Worm (Caenorhabditis elegans): ENCODE results near the gene rsp-1.

rsp-1 gene

ce11 chrII:11428599-11428998 lies 24.6 kb upstream of the rsp-1 start:
- no peak for TF ChIP-seq elt-3 (tag; optimal IDR thresholded peaks at IDR 0.05)
- no peak for TF ChIP-seq drap-1 (GFP tag; optimal IDR thresholded peaks at IDR 0.05)
- TF ChIP-seq sptf-1 (tag; optimal IDR thresholded peaks at IDR 0.05) = no peak
- no peak for TF ChIP-seq tbx-8 (GFP tag; optimal IDR thresholded peaks at IDR 0.05)
- TF ChIP-seq ceh-83 (GFP tag; optimal IDR thresholded peaks at IDR 0.05) = no peak

- no peak for TF ChIP-seq cnd-1 (tag; optimal IDR thresholded peaks at IDR 0.05)
- TF ChIP-seq snpc-4 (tag; optimal IDR thresholded peaks at IDR 0.05) = no peak
- no peak for TF ChIP-seq nhr-12 (tag; optimal IDR thresholded peaks at IDR 0.05)
- no peak for TF ChIP-seq elt-3 (tag; optimal IDR thresholded peaks at IDR 0.05)
- TF ChIP-seq mab-5 (tag; optimal IDR thresholded peaks at IDR 0.05) = no peak
- no peak for TF ChIP-seq sptf-1 (tag; optimal IDR thresholded peaks at IDR 0.05)
- no peak for TF ChIP-seq flh-1 (GFP tag; optimal IDR thresholded peaks at IDR 0.05)
Measured at ce11 chrII:11431584-11431983, 21.6 kb upstream of the rsp-1 start, which contains the start of gene C05D12.4. Gene C05D12.4, plus strand, starts transcription at chrII:11431884.

ce11 chrII:11433942-11434341 lies 19.2 kb upstream of the rsp-1 start, which contains the start of gene C05D12.5:
Gene C05D12.5, plus strand, starts transcription at chrII:11434242.
- TF ChIP-seq M03D4.4 (tag; optimal IDR thresholded peaks at IDR 0.05) = no peak
- no peak for TF ChIP-seq mls-2 (tag; optimal IDR thresholded peaks at IDR 0.05)
- TF ChIP-seq unc-62 (GFP tag; optimal IDR thresholded peaks at IDR 0.05) = no peak
- no peak for TF ChIP-seq ceh-43 (GFP tag; optimal IDR thresholded peaks at IDR 0.05)
- no peak for TF ChIP-seq elt-1 (tag; optimal IDR thresholded peaks at IDR 0.05; ENCODE audit: borderline replicate concordance, insufficient read depth)
- no peak for TF ChIP-seq lin-13 (tag; optimal IDR thresholded peaks at IDR 0.05)
- no peak for TF ChIP-seq pha-4 (tag; optimal IDR thresholded peaks at IDR 0.05)
- TF ChIP-seq unc-39 (tag; optimal IDR thresholded peaks at IDR 0.05) = no peak
- no peak for TF ChIP-seq nhr-2 (tag; optimal IDR thresholded peaks at IDR 0.05)

ce11 chrII:11438417-11438816 lies 14.7 kb upstream of the rsp-1 start, which contains the start of gene vha-6:
Gene vha-6, minus strand, starts transcription at chrII:11438452.
- TF ChIP-seq unc-39 (tag; optimal IDR thresholded peaks at IDR 0.05) = no peak
- no peak for TF ChIP-seq elt-3 (tag; optimal IDR thresholded peaks at IDR 0.05)
- TF ChIP-seq ztf-11 (tag; optimal IDR thresholded peaks at IDR 0.05) = no peak
- TF ChIP-seq nhr-2 (tag; optimal IDR thresholded peaks at IDR 0.05) = no peak
- no peak for TF ChIP-seq nhr-12 (tag; optimal IDR thresholded peaks at IDR 0.05)
- no peak for TF ChIP-seq mep-1 (tag; optimal IDR thresholded peaks at IDR 0.05)
- TF ChIP-seq mab-5 (tag; optimal IDR thresholded peaks at IDR 0.05) = no peak
- no peak for TF ChIP-seq zip-8 (tag; optimal IDR thresholded peaks at IDR 0.05)
- TF ChIP-seq hlh-1 (tag; optimal IDR thresholded peaks at IDR 0.05) = no peak
- TF ChIP-seq unc-62 (GFP tag; optimal IDR thresholded peaks at IDR 0.05) = no peak
- TF ChIP-seq nhr-237 (tag; optimal IDR thresholded peaks at IDR 0.05) = no peak
- no peak for TF ChIP-seq ceh-43 (GFP tag; optimal IDR thresholded peaks at IDR 0.05)
- TF ChIP-seq ceh-83 (GFP tag; optimal IDR thresholded peaks at IDR 0.05) = no peak
- no peak for TF ChIP-seq ceh-39 (tag; optimal IDR thresholded peaks at IDR 0.05)
- TF ChIP-seq blmp-1 (tag; optimal IDR thresholded peaks at IDR 0.05) = no peak
- no peak for TF ChIP-seq lsy-2 (tag; optimal IDR thresholded peaks at IDR 0.05)
- no peak for TF ChIP-seq sem-2 (GFP tag; optimal IDR thresholded peaks at IDR 0.05)

ce11 chrII:11440265-11440664 lies 12.9 kb upstream of the rsp-1 start, which contains the start of gene VW02B12L.2:
Gene VW02B12L.2, minus strand, starts transcription at chrII:11440329.
- no peak for TF ChIP-seq unc-39 (tag; optimal IDR thresholded peaks at IDR 0.05)
- no peak for TF ChIP-seq nhr-76 (tag; optimal IDR thresholded peaks at IDR 0.05)
- no peak for TF ChIP-seq tbx-8 (GFP tag; optimal IDR thresholded peaks at IDR 0.05)
- TF ChIP-seq cnd-1 (tag; optimal IDR thresholded peaks at IDR 0.05) = peak; percentile 3
- peak; percentile 5 for TF ChIP-seq lin-13 (tag; optimal IDR thresholded peaks at IDR 0.05)
- TF ChIP-seq mls-2 (tag; optimal IDR thresholded peaks at IDR 0.05) = no peak
- TF ChIP-seq blmp-1 (tag; optimal IDR thresholded peaks at IDR 0.05) = no peak
- peak; percentile 42 for TF ChIP-seq ham-2 (GFP tag; optimal IDR thresholded peaks at IDR 0.05)
- no peak for TF ChIP-seq elt-3 (tag; optimal IDR thresholded peaks at IDR 0.05)
- TF ChIP-seq ces-1 (GFP tag; optimal IDR thresholded peaks at IDR 0.05) = peak; percentile 94
- peak; percentile 45 for TF ChIP-seq lin-32 (GFP tag; optimal IDR thresholded peaks at IDR 0.05)
- no peak for TF ChIP-seq drap-1 (GFP tag; optimal IDR thresholded peaks at IDR 0.05)

Data from whole organism, mixed stage, embryonic.